Worm (Caenorhabditis elegans) whole organism, young adult: ENCODE data around the gene pxmp-4.

ENCODE experiments used
- B0019.2 ChIP-seq: fragments of 200-800 bp; sonication (Bioruptor generic); conservative IDR thresholded peaks from 2 replicates; pipeline ENCODE4 v1.3.6; 2022; ENCODE audit warnings: missing genetic modification reagents, missing genetic modification characterization, missing compliant biosample characterization
- B0035.1 ChIP-seq: sonication (generic microtip); optimal IDR thresholded peaks from 2 replicates; lab custom pipeline; 2016; ENCODE audit warnings: missing genetic modification characterization, mild to moderate bottlenecking, missing compliant biosample characterization, missing genotype, missing genetic modification reagents
- B0261.1 ChIP-seq: sonication (generic microtip); optimal IDR thresholded peaks from 2 replicates; lab custom pipeline; 2016; ENCODE audit warnings: mild to moderate bottlenecking, missing genetic modification characterization, moderate library complexity, missing compliant biosample characterization
- C06A6.2 ChIP-seq: fragments of 200-800 bp; sonication (Bioruptor generic); conservative IDR thresholded peaks from 2 replicates; pipeline ENCODE4 v1.3.6; 2022; ENCODE audit warnings: missing genetic modification characterization, missing compliant biosample characterization
- D2030.7 ChIP-seq: fragments of 200-800 bp; sonication (Bioruptor generic); IDR thresholded peaks from 2 replicates; pipeline ENCODE4 v1.3.6; 2022; ENCODE audit warnings: missing genetic modification reagents, missing genetic modification characterization, missing compliant biosample characterization
- F22D6.2 ChIP-seq: sonication (generic microtip); optimal IDR thresholded peaks from 2 replicates; lab custom pipeline; 2016; ENCODE audit warnings: mild to moderate bottlenecking, missing genetic modification characterization, missing compliant biosample characterization
- F33H1.4 ChIP-seq: fragments of 200-800 bp; sonication (Bioruptor generic); IDR thresholded peaks from 2 replicates; pipeline ENCODE4 v1.3.6; 2022; ENCODE audit warnings: missing genetic modification reagents, missing genetic modification characterization, missing compliant biosample characterization
- F49E8.2 ChIP-seq: sonication (generic microtip); optimal IDR thresholded peaks from 3 replicates; lab custom pipeline; 2017; ENCODE audit warnings: missing genetic modification characterization, mild to moderate bottlenecking, missing compliant biosample characterization, antibody characterized with exemption, moderate library complexity; ENCODE audit not compliant: insufficient read depth
- F57C9.4 ChIP-seq: sonication (generic microtip); optimal IDR thresholded peaks from 2 replicates; lab custom pipeline; 2017; ENCODE audit warnings: mild to moderate bottlenecking, missing genetic modification characterization, missing compliant biosample characterization
- K12H6.12 ChIP-seq: fragments of 200-800 bp; sonication (Bioruptor generic); optimal IDR thresholded peaks from 2 replicates; lab custom pipeline; 2018; ENCODE audit warnings: mild to moderate bottlenecking, missing genetic modification characterization, missing compliant biosample characterization
- ama-1 ChIP-seq, 3 experiments: fragments of 150-350 bp in 1 of 3; sonication (generic microtip) in 2 of 3; optimal IDR thresholded peaks; 2 replicates each; lab custom pipeline; 2014 to 2018; ENCODE audit warnings: missing biosample characterization in 2 of 3, missing genetic modification characterization in 2 of 3, missing genetic modification reagents in 2 of 3
- aptf-3 ChIP-seq: fragments of 200-800 bp; sonication (Bioruptor generic); IDR thresholded peaks from 2 replicates; pipeline ENCODE4 v1.3.6; 2022; ENCODE audit warnings: missing genetic modification characterization, missing compliant biosample characterization
- cebp-2 ChIP-seq: fragments of 200-800 bp; sonication (Bioruptor generic); IDR thresholded peaks from 2 replicates; pipeline ENCODE4 v1.3.6; 2022; ENCODE audit warnings: missing genetic modification characterization, missing compliant biosample characterization
- ceh-100 ChIP-seq: fragments of 200-800 bp; sonication (Bioruptor generic); IDR thresholded peaks from 2 replicates; pipeline ENCODE4 v1.3.6; 2022; ENCODE audit warnings: missing genetic modification reagents, missing genetic modification characterization, missing compliant biosample characterization
- ceh-27 ChIP-seq: fragments of 200-800 bp; sonication (Bioruptor generic); optimal IDR thresholded peaks from 2 replicates; lab custom pipeline; 2018; ENCODE audit warnings: mild to moderate bottlenecking, missing genetic modification characterization, moderate library complexity, missing compliant biosample characterization
- ceh-40 ChIP-seq: fragments of 200-800 bp; sonication (Bioruptor generic); IDR thresholded peaks from 2 replicates; pipeline ENCODE4 v1.3.6; 2022; ENCODE audit warnings: missing genetic modification characterization, missing compliant biosample characterization
- ceh-58 ChIP-seq: fragments of 200-800 bp; sonication (Bioruptor generic); IDR thresholded peaks from 2 replicates; pipeline ENCODE4 v1.3.6; 2022; ENCODE audit warnings: missing genetic modification characterization, missing compliant biosample characterization
- ceh-91 ChIP-seq: fragments of 200-800 bp; sonication (Bioruptor generic); IDR thresholded peaks from 2 replicates; pipeline ENCODE4 v1.3.6; 2022; ENCODE audit warnings: missing genetic modification reagents, missing genetic modification characterization, missing compliant biosample characterization
- die-1 ChIP-seq: sonication (generic microtip); optimal IDR thresholded peaks from 2 replicates; lab custom pipeline; 2016; ENCODE audit warnings: missing genotype, mild to moderate bottlenecking, missing genetic modification characterization, missing compliant biosample characterization
- ekl-4 ChIP-seq: fragments of 200-800 bp; sonication (Bioruptor generic); IDR thresholded peaks from 2 replicates; pipeline ENCODE4 v1.3.6; 2022; ENCODE audit warnings: missing genetic modification reagents, missing genetic modification characterization, missing compliant biosample characterization
- gei-17 ChIP-seq: fragments of 200-800 bp; sonication (Bioruptor generic); optimal IDR thresholded peaks from 2 replicates; lab custom pipeline; 2018; ENCODE audit warnings: mild to moderate bottlenecking, missing genetic modification characterization, missing compliant biosample characterization
- hmg-1.2 ChIP-seq: fragments of 200-800 bp; sonication (Bioruptor generic); IDR thresholded peaks from 2 replicates; pipeline ENCODE4 v1.3.6; 2022; ENCODE audit warnings: missing genetic modification reagents, missing genetic modification characterization, missing compliant biosample characterization
- hrde-1 ChIP-seq: sonication (generic microtip); optimal IDR thresholded peaks from 2 replicates; lab custom pipeline; 2016; ENCODE audit warnings: missing genetic modification characterization, mild to moderate bottlenecking, missing compliant biosample characterization, moderate library complexity, missing genotype, missing genetic modification reagents, borderline replicate concordance
- let-607 ChIP-seq, 2 experiments: fragments of 200-800 bp in 1 of 2; sonication (Bioruptor generic) in 1 of 2; sonication (generic microtip) in 1 of 2; optimal IDR thresholded peaks; 2 replicates each; lab custom pipeline; 2016 to 2018; ENCODE audit warnings: mild to moderate bottlenecking in 2 of 2, missing compliant biosample characterization in 2 of 2, missing genetic modification characterization in 2 of 2, moderate library complexity in 2 of 2, missing genotype in 1 of 2
- lin-35 ChIP-seq, 3 experiments: fragments of 150-350 bp in 2 of 3; sonication (generic microtip) in 1 of 3; optimal IDR thresholded peaks; 2 replicates each; lab custom pipeline; 2014 to 2018; ENCODE audit warnings: missing biosample characterization in 3 of 3, missing genetic modification characterization in 3 of 3, missing genetic modification reagents in 3 of 3
- lin-40 ChIP-seq: sonication (generic microtip); optimal IDR thresholded peaks from 2 replicates; lab custom pipeline; 2016; ENCODE audit warnings: missing genetic modification characterization, mild to moderate bottlenecking, missing compliant biosample characterization, missing genotype, missing genetic modification reagents
- madf-6 ChIP-seq: fragments of 200-800 bp; sonication (Bioruptor generic); IDR thresholded peaks from 2 replicates; pipeline ENCODE4 v1.3.6; 2022; ENCODE audit warnings: missing genetic modification reagents, missing genetic modification characterization, missing compliant biosample characterization
- madf-8 ChIP-seq: fragments of 200-800 bp; sonication (Bioruptor generic); conservative IDR thresholded peaks from 2 replicates; pipeline ENCODE4 v1.3.6; 2022; ENCODE audit warnings: missing genetic modification reagents, missing genetic modification characterization, missing compliant biosample characterization
- nfya-1 ChIP-seq: sonication (generic microtip); optimal IDR thresholded peaks from 2 replicates; lab custom pipeline; 2017; ENCODE audit warnings: antibody characterized with exemption, missing compliant biosample characterization, missing genetic modification characterization, borderline replicate concordance; ENCODE audit not compliant: insufficient read depth
- nfyb-1 ChIP-seq: fragments of 200-800 bp; sonication (Bioruptor generic); IDR thresholded peaks from 2 replicates; pipeline ENCODE4 v1.3.6; 2022; ENCODE audit warnings: missing genetic modification reagents, missing genetic modification characterization, missing compliant biosample characterization
- pbrm-1 ChIP-seq: fragments of 200-800 bp; sonication (Bioruptor generic); IDR thresholded peaks from 2 replicates; pipeline ENCODE4 v1.3.6; 2022; ENCODE audit warnings: missing genetic modification reagents, missing genetic modification characterization, missing compliant biosample characterization
- rec-8 ChIP-seq, 2 experiments: sonication (generic microtip); optimal IDR thresholded peaks; 2 replicates each; lab custom pipeline; 2016; ENCODE audit warnings: mild to moderate bottlenecking in 2 of 2, missing genetic modification characterization in 2 of 2, missing genetic modification reagents in 2 of 2, missing genotype in 2 of 2, missing biosample characterization in 1 of 2, missing compliant biosample characterization in 1 of 2, moderate library complexity in 1 of 2
- snpc-1.1 ChIP-seq: sonication (generic microtip); optimal IDR thresholded peaks from 2 replicates; lab custom pipeline; 2017; ENCODE audit warnings: missing genetic modification characterization, mild to moderate bottlenecking, missing compliant biosample characterization, antibody characterized with exemption, moderate library complexity, missing genotype, missing genetic modification reagents; ENCODE audit not compliant: insufficient read depth
- somi-1 ChIP-seq: fragments of 200-800 bp; sonication (Bioruptor generic); optimal IDR thresholded peaks from 2 replicates; lab custom pipeline; 2018; ENCODE audit warnings: mild to moderate bottlenecking, missing genetic modification characterization, missing compliant biosample characterization
- unc-130 ChIP-seq: sonication (generic microtip); optimal IDR thresholded peaks from 2 replicates; lab custom pipeline; 2016; ENCODE audit warnings: missing genetic modification reagents, missing genetic modification characterization, missing compliant biosample characterization
- zim-3 ChIP-seq: sonication (generic microtip); optimal IDR thresholded peaks from 2 replicates; lab custom pipeline; 2017; ENCODE audit warnings: mild to moderate bottlenecking, missing genetic modification characterization, moderate library complexity, missing compliant biosample characterization
- ztf-25 ChIP-seq: fragments of 200-800 bp; sonication (Bioruptor generic); IDR thresholded peaks from 2 replicates; pipeline ENCODE4 v1.3.6; 2022; ENCODE audit warnings: missing genetic modification reagents, missing genetic modification characterization, missing compliant biosample characterization
- ztf-26 ChIP-seq: sonication (generic microtip); optimal IDR thresholded peaks from 2 replicates; lab custom pipeline; 2017; ENCODE audit warnings: missing genetic modification characterization, missing compliant biosample characterization
- ztf-3 ChIP-seq: fragments of 200-800 bp; sonication (Bioruptor generic); optimal IDR thresholded peaks from 2 replicates; lab custom pipeline; 2018; ENCODE audit warnings: mild to moderate bottlenecking, missing genetic modification characterization, missing compliant biosample characterization

pxmp-4 gene

DNA sequence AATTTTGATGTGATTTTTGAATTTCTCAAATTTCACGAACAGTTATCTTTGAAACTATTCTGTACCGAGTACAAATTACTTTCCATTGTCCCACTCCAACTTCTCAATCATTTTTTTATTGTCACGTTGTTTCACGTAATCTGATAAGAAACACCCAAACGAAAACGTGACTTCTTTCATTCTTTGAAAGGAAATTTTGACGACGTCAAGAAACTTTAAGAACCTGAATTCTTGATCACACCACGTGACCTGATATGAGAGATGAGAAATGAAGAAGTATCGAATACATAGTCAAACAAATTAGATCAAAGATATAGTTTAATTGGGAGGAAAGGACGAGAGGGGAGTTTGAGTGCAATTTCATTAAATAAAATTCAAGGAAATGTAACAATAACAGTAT lies 27.5 kb downstream of the pxmp-4 start:
- 0 out of 2 replicates have a peak, but pooled peaks have one; percentile 29 for TF ChIP-seq nfyb-1 (GFP tag; lab: Robert Waterston, UW)
- TF ChIP-seq C06A6.2: 0 out of 2 replicates have a peak, but pooled peaks have one; percentile 18
- TF ChIP-seq ceh-40 (GFP tag; lab: Robert Waterston, UW): no peak
- no peak for TF ChIP-seq D2030.7 (GFP tag; lab: Robert Waterston, UW)
- peak; percentile 60 for TF ChIP-seq somi-1 (GFP tag; lab: Kevin White, UChicago)
- peak; percentile 63 for TF ChIP-seq ztf-26 (tag; lab: Kevin White, UChicago)
- no peak for TF ChIP-seq F22D6.2 (tag; lab: Kevin White, UChicago)
- TF ChIP-seq lin-40 (tag; lab: Kevin White, UChicago): peak; percentile 32
- no peak for TF ChIP-seq zim-3 (tag; lab: Kevin White, UChicago)
- no peak for TF ChIP-seq ceh-58 (GFP tag; lab: Robert Waterston, UW)
- TF ChIP-seq B0019.2 (GFP tag; lab: Robert Waterston, UW): no peak
- no peak for TF ChIP-seq madf-6 (GFP tag; lab: Robert Waterston, UW)
- TF ChIP-seq, all 124 proteins: peak for 5

- no peak for TF ChIP-seq nfya-1 (tag; lab: Kevin White, UChicago)
- no peak for TF ChIP-seq ekl-4
- TF ChIP-seq die-1 (tag; lab: Kevin White, UChicago): no peak
- TF ChIP-seq B0035.1: no peak
- TF ChIP-seq cebp-2 (GFP tag; lab: Robert Waterston, UW): no peak
- TF ChIP-seq snpc-1.1 (tag; lab: Kevin White, UChicago): no peak
These were observed 29.8 kb downstream of the pxmp-4 start, which contains the start of gene swt-1 for ce11 chrIV:307205-307604. TSS of gene swt-1 (plus strand) at chrIV:307505.

ce11 chrIV:306572-306971 lies 30.4 kb downstream of the pxmp-4 start:
- TF ChIP-seq ztf-25 (0 out of 2 replicates have a peak, but pooled peaks have one; percentile 18), F33H1.4 (no peak), lin-35 (GFP tag; optimal IDR thresholded peaks at IDR 0.05; lab: Kevin White, UChicago) (peak in 1 of 3 experiments; percentile 8), lin-40 (tag; lab: Kevin White, UChicago) (no peak), ceh-100 (GFP tag; lab: Robert Waterston, UW) (no peak), hmg-1.2 (GFP tag; lab: Robert Waterston, UW) (peak; percentile 72; the same call in 1 of the 2 replicates), K12H6.12 (no peak), ztf-3 (GFP tag; lab: Kevin White, UChicago) (no peak), B0261.1 (tag; lab: Kevin White, UChicago) (no peak), F49E8.2 (tag; lab: Kevin White, UChicago) (no peak), F57C9.4 (no peak), gei-17 (GFP tag; lab: Kevin White, UChicago) (no peak), ceh-27 (GFP tag; lab: Kevin White, UChicago) (peak; percentile 15), somi-1 (GFP tag; lab: Kevin White, UChicago) (no peak), snpc-1.1 (tag; lab: Kevin White, UChicago) (no peak)

ce11 chrIV:305101-305500 lies 31.9 kb downstream of the pxmp-4 start:
- TF ChIP-seq zim-3 (tag; lab: Kevin White, UChicago) (no peak), ceh-91 (no peak), hrde-1 (tag; lab: Kevin White, UChicago) (no peak), let-607 (tag; optimal IDR thresholded peaks at IDR 0.05; lab: Kevin White, UChicago) (no peak), ceh-27 (GFP tag; lab: Kevin White, UChicago) (no peak), ztf-25 (no peak), pbrm-1 (GFP tag; lab: Robert Waterston, UW) (no peak), madf-8 (GFP tag; lab: Robert Waterston, UW) (no peak), rec-8 (tag; optimal IDR thresholded peaks at IDR 0.05; lab: Kevin White, UChicago) (no peak), unc-130 (no peak), ama-1 (optimal IDR thresholded peaks at IDR 0.05; lab: Kevin White, UChicago) (no peak), ama-1 (GFP tag; optimal IDR thresholded peaks at IDR 0.05; lab: Kevin White, UChicago) (no peak), aptf-3 (GFP tag; lab: Robert Waterston, UW) (no peak)
